Fruit fly (Drosophila melanogaster): ENCODE measurements around the gene slp1.

The slp1 gene

dm6 chr2L:3784268-3784997 is 41.0 kb upstream of the slp1 start, which contains the start of gene CG31960:
Gene CG31960 (plus strand): TSS chr2L:3784947.
- TF ChIP-seq OdsH (GFP tag; optimal IDR thresholded peaks at IDR 0.05) = no peak
- no peak for TF ChIP-seq Abd-B (GFP tag; optimal IDR thresholded peaks at IDR 0.05)
- no peak for TF ChIP-seq rgr (GFP tag; optimal IDR thresholded peaks at IDR 0.05)
- TF ChIP-seq br (GFP tag; optimal IDR thresholded peaks at IDR 0.05) = no peak
- no peak for TF ChIP-seq woc (GFP tag; optimal IDR thresholded peaks at IDR 0.05)
- TF ChIP-seq psq (GFP tag; optimal IDR thresholded peaks at IDR 0.05) = no peak

- TF ChIP-seq sv (GFP tag; optimal IDR thresholded peaks at IDR 0.05) = no peak
- TF ChIP-seq Myc (optimal IDR thresholded peaks at IDR 0.05) = peak; percentile 48
Measured at dm6 chr2L:3785402-3785801, 40.1 kb upstream of the slp1 start.

dm6 chr2L:3786246-3786645 is 39.2 kb upstream of the slp1 start:
- no peak for TF ChIP-seq Rel (GFP tag; optimal IDR thresholded peaks at IDR 0.05)
- peak; percentile 3 for TF ChIP-seq Rel (tag; optimal IDR thresholded peaks at IDR 0.05)
- peak; percentile 86 for TF ChIP-seq br (GFP tag; optimal IDR thresholded peaks at IDR 0.05)
- TF ChIP-seq foxo (GFP tag; optimal IDR thresholded peaks at IDR 0.05) = peak in 1 of 2 experiments; percentile 77
- TF ChIP-seq GATAd (GFP tag; optimal IDR thresholded peaks at IDR 0.05) = peak; percentile 60
- TF ChIP-seq ey (GFP tag; optimal IDR thresholded peaks at IDR 0.05) = peak; percentile 70
- TF ChIP-seq dmrt93B (GFP tag; optimal IDR thresholded peaks at IDR 0.05) = peak; percentile 43
- TF ChIP-seq fru (GFP tag; optimal IDR thresholded peaks at IDR 0.05) = peak; percentile 14
- peak; percentile 95 for TF ChIP-seq Myc (optimal IDR thresholded peaks at IDR 0.05)
- no peak for TF ChIP-seq CG32264 (GFP tag; optimal IDR thresholded peaks at IDR 0.05)
- TF ChIP-seq Dfd (GFP tag; optimal IDR thresholded peaks at IDR 0.05) = no peak
- TF ChIP-seq lola (GFP tag; optimal IDR thresholded peaks at IDR 0.05) = no peak
- peak; percentile 11 for TF ChIP-seq brk (GFP tag; optimal IDR thresholded peaks at IDR 0.05)
- TF ChIP-seq rgr (GFP tag; optimal IDR thresholded peaks at IDR 0.05) = peak; percentile 76
- TF ChIP-seq sv (GFP tag; optimal IDR thresholded peaks at IDR 0.05) = peak; percentile 8
- peak; percentile 67 for TF ChIP-seq psq (GFP tag; optimal IDR thresholded peaks at IDR 0.05)
- TF ChIP-seq Hr83 (GFP tag; optimal IDR thresholded peaks at IDR 0.05; ENCODE audit: poor library complexity, severe bottlenecking) = peak; percentile 60
- peak; percentile 80 for TF ChIP-seq Hnf4 (GFP tag; optimal IDR thresholded peaks at IDR 0.05)
- TF ChIP-seq tai (GFP tag; optimal IDR thresholded peaks at IDR 0.05) = peak; percentile 91
- TF ChIP-seq dsf (GFP tag; optimal IDR thresholded peaks at IDR 0.05; ENCODE audit: borderline replicate concordance) = peak; percentile 40
- no peak for TF ChIP-seq dl (GFP tag; optimal IDR thresholded peaks at IDR 0.05; ENCODE audit: insufficient read depth in 1 of 2, partially characterized antibody in 2 of 2)
- peak; percentile 51 for TF ChIP-seq Jra (GFP tag; optimal IDR thresholded peaks at IDR 0.05)
- TF ChIP-seq jim (GFP tag; optimal IDR thresholded peaks at IDR 0.05) = peak; percentile 15
- peak; percentile 63 for TF ChIP-seq HLH106 (tag; optimal IDR thresholded peaks at IDR 0.05)
- peak; percentile 21 for TF ChIP-seq Sp1 (GFP tag; optimal IDR thresholded peaks at IDR 0.05)
- peak; percentile 83 for TF ChIP-seq OdsH (GFP tag; optimal IDR thresholded peaks at IDR 0.05)
- no peak for TF ChIP-seq Mio (GFP tag; optimal IDR thresholded peaks at IDR 0.05)
- TF ChIP-seq h (GFP tag; optimal IDR thresholded peaks at IDR 0.05) = peak; percentile 71
- TF ChIP-seq Abd-B (GFP tag; optimal IDR thresholded peaks at IDR 0.05) = no peak
- TF ChIP-seq usp (GFP tag; optimal IDR thresholded peaks at IDR 0.05) = no peak
- no peak for TF ChIP-seq sage (GFP tag; optimal IDR thresholded peaks at IDR 0.05)
- no peak for TF ChIP-seq Vsx2 (GFP tag; optimal IDR thresholded peaks at IDR 0.05; ENCODE audit: partially characterized antibody)

- peak; percentile 66 for TF ChIP-seq h (GFP tag; optimal IDR thresholded peaks at IDR 0.05)
- TF ChIP-seq Dfd (GFP tag; optimal IDR thresholded peaks at IDR 0.05) = no peak
- TF ChIP-seq brk (GFP tag; optimal IDR thresholded peaks at IDR 0.05) = peak; percentile 3
- peak; percentile 94 for TF ChIP-seq Vsx2 (GFP tag; optimal IDR thresholded peaks at IDR 0.05; ENCODE audit: partially characterized antibody)
- peak; percentile 51 for TF ChIP-seq Jra (GFP tag; optimal IDR thresholded peaks at IDR 0.05)
- TF ChIP-seq woc (GFP tag; optimal IDR thresholded peaks at IDR 0.05) = no peak
- TF ChIP-seq tai (GFP tag; optimal IDR thresholded peaks at IDR 0.05) = no peak
- TF ChIP-seq dl (GFP tag; optimal IDR thresholded peaks at IDR 0.05; ENCODE audit: insufficient read depth in 1 of 2, partially characterized antibody in 2 of 2) = peak; percentile 98
- TF ChIP-seq N (GFP tag; optimal IDR thresholded peaks at IDR 0.05) = no peak
- peak; percentile 30 to 77 for TF ChIP-seq foxo (GFP tag; optimal IDR thresholded peaks at IDR 0.05)
- TF ChIP-seq rgr (GFP tag; optimal IDR thresholded peaks at IDR 0.05) = peak; percentile 49
- no peak for TF ChIP-seq sage (GFP tag; optimal IDR thresholded peaks at IDR 0.05)
- peak; percentile 50 for TF ChIP-seq Rel (GFP tag; optimal IDR thresholded peaks at IDR 0.05)
- TF ChIP-seq Rel (tag; optimal IDR thresholded peaks at IDR 0.05) = peak; percentile 84
- peak; percentile 76 for TF ChIP-seq CrebA (GFP tag; optimal IDR thresholded peaks at IDR 0.05; ENCODE audit: borderline replicate concordance)
- no peak for TF ChIP-seq pan (optimal IDR thresholded peaks at IDR 0.05)
- TF ChIP-seq Mio (GFP tag; optimal IDR thresholded peaks at IDR 0.05) = no peak
- TF ChIP-seq jim (GFP tag; optimal IDR thresholded peaks at IDR 0.05) = peak; percentile 53
- TF ChIP-seq CG9705 (GFP tag; optimal IDR thresholded peaks at IDR 0.05) = no peak
- TF ChIP-seq CG32264 (GFP tag; optimal IDR thresholded peaks at IDR 0.05) = no peak
- no peak for TF ChIP-seq Hr78 (GFP tag; optimal IDR thresholded peaks at IDR 0.05)
- TF ChIP-seq br (GFP tag; optimal IDR thresholded peaks at IDR 0.05) = peak; percentile 67
- TF ChIP-seq Hnf4 (GFP tag; optimal IDR thresholded peaks at IDR 0.05) = peak; percentile 55
- TF ChIP-seq Myc (optimal IDR thresholded peaks at IDR 0.05) = no peak
- TF ChIP-seq OdsH (GFP tag; optimal IDR thresholded peaks at IDR 0.05) = peak; percentile 43
- no peak for TF ChIP-seq dsf (GFP tag; optimal IDR thresholded peaks at IDR 0.05; ENCODE audit: borderline replicate concordance)
- TF ChIP-seq fru (GFP tag; optimal IDR thresholded peaks at IDR 0.05) = peak; percentile 99
- peak; percentile 99 for TF ChIP-seq Dif (GFP tag; optimal IDR thresholded peaks at IDR 0.05; ENCODE audit: partially characterized antibody)
- TF ChIP-seq HLH106 (tag; optimal IDR thresholded peaks at IDR 0.05) = no peak
- no peak for TF ChIP-seq GATAd (GFP tag; optimal IDR thresholded peaks at IDR 0.05)
- peak; percentile 32 for TF ChIP-seq psq (GFP tag; optimal IDR thresholded peaks at IDR 0.05)
- TF ChIP-seq usp (GFP tag; optimal IDR thresholded peaks at IDR 0.05) = no peak
Measured at dm6 chr2L:3787028-3787427, 38.4 kb upstream of the slp1 start, which contains the start of gene bark. Gene bark (plus strand): TSS chr2L:3787167.

Measured in whole organism, wandering third instar larva.